Fruit fly (Drosophila melanogaster) whole organism, embryonic: ENCODE data around the gene CG31560.

ENCODE experiments used
- CG11093 ChIP-seq: fragments of 200-800 bp; sonication (Bioruptor generic); IDR thresholded peaks from 3 replicates; pipeline ENCODE4 v1.3.6; 2022; ENCODE audit warnings: missing biosample characterization, missing genetic modification characterization
- CG15514 ChIP-seq: fragments of 200-800 bp; sonication (Bioruptor generic); optimal IDR thresholded peaks from 3 replicates; lab custom pipeline; 2017; ENCODE audit warnings: missing biosample characterization, missing genetic modification characterization, mild to moderate bottlenecking, moderate library complexity, missing genetic modification reagents
- CG15696 ChIP-seq: fragments of 200-800 bp; sonication (Bioruptor generic); optimal IDR thresholded peaks from 2 replicates; lab custom pipeline; 2019; ENCODE audit warnings: missing biosample characterization, mild to moderate bottlenecking, missing genetic modification characterization, moderate library complexity
- CG17829 ChIP-seq: fragments of 200-800 bp; optimal IDR thresholded peaks from 2 replicates; lab custom pipeline; 2019; ENCODE audit warnings: missing biosample characterization, mild to moderate bottlenecking, missing genetic modification characterization, moderate library complexity
- CG18764 ChIP-seq: fragments of 200-800 bp; sonication (Bioruptor generic); optimal IDR thresholded peaks from 3 replicates; lab custom pipeline; 2016; ENCODE audit warnings: missing biosample characterization, missing genetic modification characterization
- CG7271 ChIP-seq: fragments of 200-800 bp; sonication (Bioruptor generic); optimal IDR thresholded peaks from 2 replicates; lab custom pipeline; 2018; ENCODE audit warnings: missing biosample characterization, mild to moderate bottlenecking, missing genetic modification characterization, moderate library complexity
- CG8359 ChIP-seq: fragments of 200-800 bp; sonication (Bioruptor generic); optimal IDR thresholded peaks from 2 replicates; lab custom pipeline; 2017; ENCODE audit warnings: missing biosample characterization, mild to moderate bottlenecking, missing genetic modification characterization, borderline replicate concordance
- Camta ChIP-seq: fragments of 200-800 bp; sonication (Bioruptor generic); optimal IDR thresholded peaks from 2 replicates; lab custom pipeline; 2016; ENCODE audit warnings: missing biosample characterization, missing genetic modification characterization
- Deaf1 ChIP-seq: fragments of 200-800 bp; optimal IDR thresholded peaks from 3 replicates; lab custom pipeline; 2019; ENCODE audit warnings: missing biosample characterization, mild to moderate bottlenecking, missing genetic modification characterization, moderate library complexity
- Doc3 ChIP-seq: fragments of 200-800 bp; sonication (Bioruptor generic); IDR thresholded peaks from 3 replicates; pipeline ENCODE4 v1.3.6; 2022; ENCODE audit warnings: missing biosample characterization, missing genetic modification characterization; ENCODE audit not compliant: partially characterized antibody
- Ets65A ChIP-seq: fragments of 200-800 bp; sonication (Bioruptor generic); peaks from one replicate; lab custom pipeline; 2016; ENCODE audit warnings: missing biosample characterization, missing genetic modification characterization
- Fer3 ChIP-seq: fragments of 200-800 bp; sonication (Bioruptor generic); optimal IDR thresholded peaks from 2 replicates; lab custom pipeline; 2018; ENCODE audit warnings: missing biosample characterization, mild to moderate bottlenecking, missing genetic modification characterization, moderate library complexity
- HLH4C ChIP-seq: fragments of 200-800 bp; sonication (Bioruptor generic); IDR thresholded peaks from 3 replicates; pipeline ENCODE4 v1.3.6; 2022; ENCODE audit warnings: missing biosample characterization, missing genetic modification characterization; ENCODE audit not compliant: partially characterized antibody
- Hmx ChIP-seq: fragments of 200-800 bp; sonication (Bioruptor generic); optimal IDR thresholded peaks from 2 replicates; lab custom pipeline; 2016; ENCODE audit warnings: missing biosample characterization, missing genetic modification characterization
- Myb ChIP-seq: fragments of 200-800 bp; sonication (Bioruptor generic); optimal IDR thresholded peaks from 2 replicates; lab custom pipeline; 2016; ENCODE audit warnings: missing biosample characterization, missing genetic modification characterization
- NK7.1 ChIP-seq: fragments of 200-800 bp; sonication (Bioruptor generic); optimal IDR thresholded peaks from 3 replicates; lab custom pipeline; 2016; ENCODE audit warnings: missing biosample characterization, missing genetic modification characterization
- Poxn ChIP-seq: fragments of 200-800 bp; sonication (Bioruptor generic); IDR thresholded peaks from 2 replicates; pipeline ENCODE4 v1.3.6; 2022; ENCODE audit warnings: missing biosample characterization, missing genetic modification characterization
- Sry-β ChIP-seq: fragments of 200-800 bp; sonication (Bioruptor generic); optimal IDR thresholded peaks from 2 replicates; lab custom pipeline; 2018; ENCODE audit warnings: missing biosample characterization, mild to moderate bottlenecking, missing genetic modification characterization, moderate library complexity
- Tbp ChIP-seq: fragments of >200 bp; optimal IDR thresholded peaks from 2 replicates; lab custom pipeline; 2018; ENCODE audit warnings: missing biosample characterization, missing genetic modification characterization
- Trl ChIP-seq, 3 experiments: fragments of >200 bp in 2 of 3; fragments of 200-800 bp in 1 of 3; sonication (Bioruptor generic) in 1 of 3; optimal IDR thresholded peaks; 2 replicates in 1 of 3; 3 replicates in 2 of 3; lab custom pipeline; 2016 to 2017; ENCODE audit warnings: missing biosample characterization in 1 of 3, missing genetic modification characterization in 1 of 3
- bab2 ChIP-seq: fragments of 200-800 bp; sonication (Bioruptor generic); optimal IDR thresholded peaks from 2 replicates; lab custom pipeline; 2016; ENCODE audit warnings: missing biosample characterization, missing genetic modification characterization
- dmrt99B ChIP-seq: fragments of 200-800 bp; sonication (Bioruptor generic); optimal IDR thresholded peaks from 2 replicates; lab custom pipeline; 2018; ENCODE audit warnings: missing biosample characterization, mild to moderate bottlenecking, missing genetic modification characterization, moderate library complexity
- emc ChIP-seq: fragments of 200-800 bp; sonication (Bioruptor generic); optimal IDR thresholded peaks from 2 replicates; lab custom pipeline; 2016; ENCODE audit warnings: missing biosample characterization, missing genetic modification characterization
- fd96Cb ChIP-seq: fragments of 200-800 bp; sonication (Bioruptor generic); optimal IDR thresholded peaks from 2 replicates; lab custom pipeline; 2018; ENCODE audit warnings: missing biosample characterization, mild to moderate bottlenecking, missing genetic modification characterization, moderate library complexity
- fru ChIP-seq: fragments of >200 bp; optimal IDR thresholded peaks from 2 replicates; lab custom pipeline; 2017
- grn ChIP-seq: fragments of 200-800 bp; sonication (Bioruptor generic); optimal IDR thresholded peaks from 3 replicates; lab custom pipeline; 2017; ENCODE audit warnings: missing biosample characterization, missing genetic modification characterization
- lov ChIP-seq, 2 experiments: fragments of 200-800 bp in 1 of 2; fragments of >200 bp in 1 of 2; sonication (Bioruptor generic) in 1 of 2; IDR thresholded peaks in 1 of 2; optimal IDR thresholded peaks in 1 of 2; 2 replicates in 1 of 2; 3 replicates in 1 of 2; pipeline versions ENCODE4 v1.3.6 to Lab custom; 2017 to 2022; ENCODE audit warnings: missing biosample characterization in 1 of 2, missing genetic modification characterization in 1 of 2
- pan ChIP-seq, 4 experiments: fragments of >200 bp in 3 of 4; fragments of 200-800 bp in 1 of 4; sonication (Bioruptor generic) in 1 of 4; optimal IDR thresholded peaks in 3 of 4; IDR thresholded peaks in 1 of 4; 2 replicates each; pipeline versions ENCODE4 v1.3.6 to Lab custom; 2017 to 2022; ENCODE audit warnings: missing biosample characterization in 2 of 4, missing genetic modification characterization in 2 of 4, mixed read lengths in 1 of 4
- salm ChIP-seq: fragments of 200-800 bp; sonication (Bioruptor generic); optimal IDR thresholded peaks from 2 replicates; lab custom pipeline; 2018; ENCODE audit warnings: missing biosample characterization, mild to moderate bottlenecking, missing genetic modification characterization
- stwl ChIP-seq: fragments of 200-800 bp; sonication (Bioruptor generic); optimal IDR thresholded peaks from 3 replicates; lab custom pipeline; 2018; ENCODE audit warnings: missing biosample characterization, mild to moderate bottlenecking, missing genetic modification characterization, moderate library complexity
- vnd ChIP-seq: fragments of 200-800 bp; sonication (Bioruptor generic); IDR thresholded peaks from 3 replicates; pipeline ENCODE4 v1.3.6; 2022; ENCODE audit warnings: missing biosample characterization, missing genetic modification characterization; ENCODE audit not compliant: partially characterized antibody

Gene CG31560

dm6 chr3R:6309676-6310075, at the start of gene CG31560:
TSS of gene CG31560 (plus strand) at chr3R:6309976.
- no peak for TF ChIP-seq CG17829

dm6 chr3R:6263658-6264057, 46.1 kb upstream of the CG31560 start, which contains the start of gene Osi10a:
TSS of gene Osi10a (plus strand) at chr3R:6263958.
- TF ChIP-seq dmrt99B (no peak), stwl (tag; lab: Kevin White, UChicago) (no peak), CG15696 (tag; lab: Kevin White, UChicago) (no peak), salm (tag; lab: Kevin White, UChicago) (no peak), bab2 (no peak), Hmx (GFP tag; lab: Kevin White, UChicago) (no peak), pan (optimal IDR thresholded peaks at IDR 0.05; lab: Kevin White, UChicago) (no peak), pan (GFP tag; optimal IDR thresholded peaks at IDR 0.05 in 1 of 2, IDR thresholded peaks at IDR 0.05 in 1 of 2) (no peak), vnd (no peak), Doc3 (no peak)

DNA sequence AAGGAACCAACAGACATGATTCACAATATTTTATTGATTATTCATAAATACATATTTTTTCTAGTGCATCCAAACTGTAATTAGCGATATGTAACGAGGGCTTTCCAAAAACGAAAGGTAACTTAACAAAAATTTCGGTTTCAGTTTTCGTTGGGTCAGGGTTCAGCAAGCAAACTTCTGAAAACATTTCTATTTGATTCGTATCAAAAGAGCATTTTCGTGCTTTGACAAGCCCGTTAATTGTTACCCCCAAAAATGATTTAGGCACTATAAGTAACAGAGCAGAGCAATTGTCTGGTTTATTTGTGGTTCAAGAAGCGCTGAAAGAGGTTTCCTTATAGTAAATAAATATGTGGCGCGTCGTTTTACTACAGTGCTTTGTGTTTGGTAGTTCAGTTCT, 43.9 kb upstream of the CG31560 start, which contains the start of gene Osi10b:
Gene Osi10b (plus strand): TSS at position 301 of the 400 bp plus-strand sequence.
- no peak for TF ChIP-seq Poxn (GFP tag; lab: Robert Waterston, UW)
- peak; percentile 6 for TF ChIP-seq Ets65A

DNA sequence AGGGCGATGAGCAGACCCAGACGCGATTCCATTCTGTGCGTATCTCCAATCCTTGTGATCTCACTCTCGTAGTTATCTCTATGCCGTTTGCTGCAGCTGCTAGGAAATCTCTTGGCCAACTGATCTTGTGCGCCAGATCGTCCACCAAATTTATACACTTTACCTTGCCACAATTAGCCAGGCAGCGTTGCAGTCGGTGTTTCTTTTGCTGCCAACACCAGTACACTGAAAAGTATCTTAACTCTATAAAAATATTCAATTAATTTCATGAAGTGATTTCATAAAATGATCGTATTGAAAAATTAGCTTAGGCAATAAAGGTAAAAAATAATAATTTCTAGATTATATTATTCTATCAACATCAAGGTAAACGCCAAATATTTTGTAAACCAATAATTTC, 41.1 kb upstream of the CG31560 start, which contains the start of gene Osi11:
Gene Osi11 (minus strand): TSS at position 101 of the 400 bp plus-strand sequence.
- TF ChIP-seq Tbp (GFP tag; lab: Kevin White, UChicago) = no peak

dm6 chr3R:6269986-6270385, 39.8 kb upstream of the CG31560 start:
- TF ChIP-seq CG7271 (tag; lab: Kevin White, UChicago) (no peak), NK7.1 (GFP tag; lab: Kevin White, UChicago) (no peak), CG11093 (GFP tag; lab: Robert Waterston, UW) (no peak), emc (GFP tag; lab: Kevin White, UChicago) (no peak), Ets65A (peak; percentile 71), CG18764 (GFP tag; lab: Kevin White, UChicago) (no peak), fd96Cb (tag; lab: Kevin White, UChicago) (no peak), CG15514 (GFP tag; lab: Kevin White, UChicago) (no peak), grn (GFP tag; lab: Kevin White, UChicago) (no peak)

- no peak for TF ChIP-seq NK7.1 (GFP tag; lab: Kevin White, UChicago)
- no peak for TF ChIP-seq Myb (GFP tag; lab: Kevin White, UChicago)
- no peak for TF ChIP-seq Camta (GFP tag; lab: Kevin White, UChicago)
- no peak for TF ChIP-seq fru (lab: Kevin White, UChicago)
- no peak for TF ChIP-seq CG8359 (GFP tag; lab: Kevin White, UChicago)
- TF ChIP-seq Fer3 (tag; lab: Kevin White, UChicago) = no peak
- TF ChIP-seq Trl (optimal IDR thresholded peaks at IDR 0.05; lab: Kevin White, UChicago) = no peak
- TF ChIP-seq Trl (GFP tag; optimal IDR thresholded peaks at IDR 0.05; lab: Kevin White, UChicago) = no peak
- TF ChIP-seq lov (optimal IDR thresholded peaks at IDR 0.05; lab: Kevin White, UChicago) = no peak
- no peak for TF ChIP-seq lov (GFP tag; IDR thresholded peaks at IDR 0.05; lab: Robert Waterston, UW)
- TF ChIP-seq Sry-β = peak; percentile 79
- peak; percentile 54 for TF ChIP-seq Deaf1 (tag; lab: Kevin White, UChicago)
- no peak for TF ChIP-seq HLH4C (GFP tag; lab: Robert Waterston, UW)
Measured at dm6 chr3R:6278231-6278630, 31.5 kb upstream of the CG31560 start, which contains the start of gene Osi12. TSS of gene Osi12 (plus strand) at chr3R:6278531.
